Fruit fly (Drosophila melanogaster) whole organism, embryonic: Measurements from ENCODE around the gene Cortactin.
A peak's percentile ranks its signal among the peaks of the same experiment; 100 is the strongest.

Source experiments
- ATbp ChIP-seq: fragments of 200-800 bp; sonication (Bioruptor generic); optimal IDR thresholded peaks from 2 replicates; lab custom pipeline; 2017; ENCODE audit warnings: missing biosample characterization, mild to moderate bottlenecking, missing genetic modification characterization, missing genetic modification reagents
- Aef1 ChIP-seq: fragments of 200-800 bp; sonication (Bioruptor generic); IDR thresholded peaks from 3 replicates; pipeline ENCODE4 v1.3.6; 2022; ENCODE audit warnings: missing biosample characterization, missing genetic modification characterization
- Atf-2 ChIP-seq: fragments of 200-800 bp; sonication (Bioruptor generic); optimal IDR thresholded peaks from 2 replicates; lab custom pipeline; 2016; ENCODE audit warnings: missing biosample characterization, missing genetic modification characterization
- CG10462 ChIP-seq: fragments of 200-800 bp; sonication (Bioruptor generic); optimal IDR thresholded peaks from 2 replicates; lab custom pipeline; 2016; ENCODE audit warnings: missing biosample characterization, missing genetic modification characterization
- CG11085 ChIP-seq: fragments of 200-800 bp; sonication (Bioruptor generic); IDR thresholded peaks from 2 replicates; pipeline ENCODE4 v1.3.6; 2022; ENCODE audit warnings: missing biosample characterization, missing genetic modification characterization
- CG12155 ChIP-seq: fragments of 200-800 bp; sonication (Bioruptor generic); optimal IDR thresholded peaks from 3 replicates; lab custom pipeline; 2016; ENCODE audit warnings: missing biosample characterization, missing genetic modification characterization
- CG14710 ChIP-seq: fragments of 200-800 bp; sonication (Bioruptor generic); optimal IDR thresholded peaks from 3 replicates; lab custom pipeline; 2019; ENCODE audit warnings: missing biosample characterization, mild to moderate bottlenecking, missing genetic modification characterization, moderate library complexity
- CG17829 ChIP-seq: fragments of 200-800 bp; optimal IDR thresholded peaks from 2 replicates; lab custom pipeline; 2019; ENCODE audit warnings: missing biosample characterization, mild to moderate bottlenecking, missing genetic modification characterization, moderate library complexity
- CG3281 ChIP-seq: fragments of 200-800 bp; sonication (Bioruptor generic); optimal IDR thresholded peaks from 3 replicates; lab custom pipeline; 2017; ENCODE audit warnings: missing biosample characterization, mild to moderate bottlenecking, missing genetic modification characterization
- CG3726 ChIP-seq: fragments of 200-800 bp; sonication (Bioruptor generic); IDR thresholded peaks from 3 replicates; pipeline ENCODE4, ENCODE4 v1.3.6; 2022; ENCODE audit warnings: missing biosample characterization, missing genetic modification characterization
- CG3847 ChIP-seq: fragments of 200-800 bp; sonication (Bioruptor generic); IDR thresholded peaks from 2 replicates; pipeline ENCODE4 v1.3.6; 2022; ENCODE audit warnings: missing biosample characterization, missing genetic modification characterization
- CG3995 ChIP-seq: fragments of 200-800 bp; sonication (Bioruptor generic); optimal IDR thresholded peaks from 3 replicates; lab custom pipeline; 2016; ENCODE audit warnings: missing biosample characterization, missing genetic modification characterization
- CG7556 ChIP-seq: fragments of 200-800 bp; sonication (Bioruptor generic); optimal IDR thresholded peaks from 2 replicates; lab custom pipeline; 2017; ENCODE audit warnings: missing biosample characterization, mild to moderate bottlenecking, missing genetic modification characterization
- CG8089 ChIP-seq: fragments of 200-800 bp; sonication (Bioruptor generic); optimal IDR thresholded peaks from 3 replicates; lab custom pipeline; 2016; ENCODE audit warnings: missing biosample characterization, missing genetic modification characterization
- CG8478 ChIP-seq: fragments of >200 bp; optimal IDR thresholded peaks from 2 replicates; lab custom pipeline; 2018
- CG9727 ChIP-seq: fragments of 200-800 bp; sonication (Bioruptor generic); optimal IDR thresholded peaks from 3 replicates; lab custom pipeline; 2017; ENCODE audit warnings: missing biosample characterization, mild to moderate bottlenecking, missing genetic modification characterization
- Dref ChIP-seq: fragments of 200-800 bp; sonication (Bioruptor generic); IDR thresholded peaks from 2 replicates; pipeline ENCODE4 v1.3.6; 2022; ENCODE audit warnings: missing biosample characterization, missing genetic modification characterization
- ERR ChIP-seq: fragments of 200-800 bp; sonication (Bioruptor generic); optimal IDR thresholded peaks from 2 replicates; lab custom pipeline; 2016; ENCODE audit warnings: missing biosample characterization, missing genetic modification characterization
- Fer1 ChIP-seq: fragments of 200-800 bp; sonication (Bioruptor generic); optimal IDR thresholded peaks from 2 replicates; lab custom pipeline; 2017; ENCODE audit warnings: missing biosample characterization, mild to moderate bottlenecking, missing genetic modification characterization
- Lpt ChIP-seq: fragments of >200 bp; optimal IDR thresholded peaks from 2 replicates; lab custom pipeline; 2018; ENCODE audit warnings: missing biosample characterization, missing genetic modification characterization
- Myb ChIP-seq: fragments of 200-800 bp; sonication (Bioruptor generic); optimal IDR thresholded peaks from 2 replicates; lab custom pipeline; 2016; ENCODE audit warnings: missing biosample characterization, missing genetic modification characterization
- Neu2 ChIP-seq: fragments of 200-800 bp; sonication (Bioruptor generic); optimal IDR thresholded peaks from 3 replicates; lab custom pipeline; 2016; ENCODE audit warnings: missing biosample characterization, missing genetic modification characterization, borderline replicate concordance
- Ptx1 ChIP-seq: fragments of 200-800 bp; sonication (Bioruptor generic); IDR thresholded peaks from 2 replicates; pipeline ENCODE4 v1.3.6; 2022; ENCODE audit warnings: missing biosample characterization, missing genetic modification characterization
- Xrp1 ChIP-seq: fragments of 200-800 bp; sonication (Bioruptor generic); IDR thresholded peaks from 2 replicates; pipeline ENCODE4 v1.3.6; 2022; ENCODE audit warnings: missing biosample characterization, missing genetic modification characterization
- ara ChIP-seq: fragments of 200-800 bp; sonication (Bioruptor generic); IDR thresholded peaks from 2 replicates; pipeline ENCODE4 v1.3.6; 2022; ENCODE audit warnings: missing biosample characterization, missing genetic modification characterization
- ase ChIP-seq: fragments of 200-800 bp; sonication (Bioruptor generic); IDR thresholded peaks from 3 replicates; pipeline ENCODE4 v1.3.6; 2022; ENCODE audit warnings: missing biosample characterization, missing genetic modification characterization
- danr ChIP-seq: fragments of 200-800 bp; sonication (Bioruptor generic); IDR thresholded peaks from 2 replicates; pipeline ENCODE4 v1.3.6; 2022; ENCODE audit warnings: missing biosample characterization, missing genetic modification characterization
- eyg ChIP-seq: fragments of 200-800 bp; sonication (Bioruptor generic); optimal IDR thresholded peaks from 3 replicates; lab custom pipeline; 2016; ENCODE audit warnings: missing biosample characterization, missing genetic modification characterization
- fd102C ChIP-seq: fragments of 200-800 bp; sonication (Bioruptor generic); optimal IDR thresholded peaks from 2 replicates; lab custom pipeline; 2018; ENCODE audit warnings: missing biosample characterization, mild to moderate bottlenecking, missing genetic modification characterization, moderate library complexity
- gfzf ChIP-seq: fragments of 200-800 bp; sonication (Bioruptor generic); optimal IDR thresholded peaks from 2 replicates; lab custom pipeline; 2016; ENCODE audit warnings: missing biosample characterization, mild to moderate bottlenecking, missing genetic modification characterization, moderate library complexity
- her ChIP-seq: fragments of 200-800 bp; sonication (Bioruptor generic); optimal IDR thresholded peaks from 2 replicates; lab custom pipeline; 2016; ENCODE audit warnings: missing biosample characterization, missing genetic modification characterization
- knrl ChIP-seq: fragments of 200-800 bp; sonication (Bioruptor generic); IDR thresholded peaks from 3 replicates; pipeline ENCODE4 v1.3.6; 2022; ENCODE audit warnings: missing biosample characterization, missing genetic modification characterization; ENCODE audit not compliant: partially characterized antibody
- lola ChIP-seq, 3 experiments: fragments of >200 bp in 2 of 3; fragments of 200-800 bp in 1 of 3; sonication (Bioruptor generic) in 1 of 3; optimal IDR thresholded peaks; 2 replicates each; lab custom pipeline; 2017 to 2019; ENCODE audit warnings: missing biosample characterization in 3 of 3, missing genetic modification characterization in 3 of 3, mild to moderate bottlenecking in 1 of 3, moderate library complexity in 1 of 3
- lov ChIP-seq, 2 experiments: fragments of 200-800 bp in 1 of 2; fragments of >200 bp in 1 of 2; sonication (Bioruptor generic) in 1 of 2; IDR thresholded peaks in 1 of 2; optimal IDR thresholded peaks in 1 of 2; 2 replicates in 1 of 2; 3 replicates in 1 of 2; pipeline versions ENCODE4 v1.3.6 to Lab custom; 2017 to 2022; ENCODE audit warnings: missing biosample characterization in 1 of 2, missing genetic modification characterization in 1 of 2
- oc ChIP-seq: fragments of 200-800 bp; sonication (Bioruptor generic); optimal IDR thresholded peaks from 2 replicates; lab custom pipeline; 2018; ENCODE audit warnings: missing biosample characterization, mild to moderate bottlenecking, missing genetic modification characterization, moderate library complexity
- pho ChIP-seq: fragments of 200-800 bp; sonication (Bioruptor generic); optimal IDR thresholded peaks from 2 replicates; lab custom pipeline; 2016; ENCODE audit warnings: missing biosample characterization, missing genetic modification characterization
- row ChIP-seq: fragments of 200-800 bp; sonication (Bioruptor generic); IDR thresholded peaks from 3 replicates; pipeline ENCODE4 v1.3.6; 2022; ENCODE audit warnings: missing biosample characterization, missing genetic modification characterization
- salm ChIP-seq: fragments of 200-800 bp; sonication (Bioruptor generic); optimal IDR thresholded peaks from 2 replicates; lab custom pipeline; 2018; ENCODE audit warnings: missing biosample characterization, mild to moderate bottlenecking, missing genetic modification characterization
- sc ChIP-seq, 3 experiments: fragments of >200 bp in 2 of 3; fragments of 200-800 bp in 1 of 3; sonication (Bioruptor generic) in 1 of 3; optimal IDR thresholded peaks; 2 replicates in 2 of 3; 3 replicates in 1 of 3; lab custom pipeline; 2017; ENCODE audit warnings: mild to moderate bottlenecking in 1 of 3, missing biosample characterization in 1 of 3, missing genetic modification characterization in 1 of 3, missing genetic modification reagents in 1 of 3
- schlank ChIP-seq: fragments of 200-800 bp; sonication (Bioruptor generic); optimal IDR thresholded peaks from 2 replicates; lab custom pipeline; 2018; ENCODE audit warnings: missing biosample characterization, mild to moderate bottlenecking, missing genetic modification characterization
- tio ChIP-seq: fragments of 200-800 bp; sonication (Bioruptor generic); optimal IDR thresholded peaks from 2 replicates; lab custom pipeline; 2017; ENCODE audit warnings: missing biosample characterization, missing genetic modification characterization, inconsistent platforms
- tna ChIP-seq: fragments of 200-800 bp; sonication (Bioruptor generic); IDR thresholded peaks from 2 replicates; pipeline ENCODE4 v1.3.6; 2022; ENCODE audit warnings: missing biosample characterization, missing genetic modification characterization; ENCODE audit not compliant: partially characterized antibody

Gene Cortactin

dm6 chr3R:21112742-21113465, 48.6 kb upstream of the Cortactin start (continued):
- TF ChIP-seq Atf-2 (GFP tag; lab: Kevin White, UChicago): peak; percentile 90
- peak in 1 of 3 experiments; percentile 73 for TF ChIP-seq lola (GFP tag; optimal IDR thresholded peaks at IDR 0.05; lab: Kevin White, UChicago)
- TF ChIP-seq Ptx1 (GFP tag; lab: Robert Waterston, UW): peak; percentile 86
- TF ChIP-seq Myb (GFP tag; lab: Kevin White, UChicago): peak; percentile 77
- TF ChIP-seq ATbp: peak; percentile 94
- TF ChIP-seq danr: peak; percentile 64
- peak; percentile 74 for TF ChIP-seq CG10462 (GFP tag; lab: Kevin White, UChicago)
- TF ChIP-seq pho (GFP tag; lab: Kevin White, UChicago): peak; percentile 86
- peak; percentile 78 for TF ChIP-seq CG3847
- TF ChIP-seq her (GFP tag; lab: Kevin White, UChicago): peak; percentile 90
- 0 out of 2 replicates have a peak, but pooled peaks have one; percentile 7 for TF ChIP-seq tna
- TF ChIP-seq CG9727 (GFP tag; lab: Kevin White, UChicago): peak; percentile 81
- peak; percentile 57; the same call in 1 of the 2 replicates for TF ChIP-seq CG11085 (GFP tag; lab: Robert Waterston, UW)
- TF ChIP-seq CG3281 (GFP tag; lab: Kevin White, UChicago): peak; percentile 85
- peak; percentile 79 for TF ChIP-seq Aef1 (GFP tag; lab: Robert Waterston, UW)
- no peak for TF ChIP-seq knrl (GFP tag; lab: Robert Waterston, UW)
- peak; percentile 79 for TF ChIP-seq CG12155 (GFP tag; lab: Kevin White, UChicago)
- TF ChIP-seq schlank (tag; lab: Kevin White, UChicago): peak; percentile 72
- TF ChIP-seq Xrp1: peak; percentile 91
- peak; percentile 85 for TF ChIP-seq CG8089 (GFP tag; lab: Kevin White, UChicago)
- TF ChIP-seq ERR (GFP tag; lab: Kevin White, UChicago): peak; percentile 77
- TF ChIP-seq oc (tag; lab: Kevin White, UChicago): peak; percentile 91
- TF ChIP-seq sc (optimal IDR thresholded peaks at IDR 0.05; lab: Kevin White, UChicago): no peak
- peak; percentile 72 for TF ChIP-seq sc (GFP tag; optimal IDR thresholded peaks at IDR 0.05; lab: Kevin White, UChicago)
- peak; percentile 78 for TF ChIP-seq salm
- peak; percentile 78 for TF ChIP-seq CG14710
- no peak for TF ChIP-seq gfzf (GFP tag; lab: Kevin White, UChicago)
- peak; percentile 88 for TF ChIP-seq row (GFP tag; lab: Robert Waterston, UW)
- peak; percentile 86 for TF ChIP-seq ase (GFP tag; lab: Robert Waterston, UW)
- peak; percentile 27 for TF ChIP-seq Neu2
- TF ChIP-seq Dref (GFP tag; lab: Robert Waterston, UW): no peak
- peak; percentile 86 for TF ChIP-seq eyg (GFP tag; lab: Kevin White, UChicago)
- peak; percentile 85 for TF ChIP-seq CG7556 (GFP tag; lab: Kevin White, UChicago)
- TF ChIP-seq ara (GFP tag; lab: Robert Waterston, UW): peak; percentile 85
- TF ChIP-seq CG3726 (GFP tag; lab: Robert Waterston, UW): peak; percentile 74; the same call in 1 of the 3 replicates
- TF ChIP-seq tio (GFP tag; lab: Kevin White, UChicago): peak; percentile 84
- TF ChIP-seq CG3995 (GFP tag; lab: Kevin White, UChicago): peak; percentile 39
- no peak for TF ChIP-seq CG8478 (lab: Kevin White, UChicago)
- peak; percentile 91 for TF ChIP-seq Fer1 (GFP tag; lab: Kevin White, UChicago)
- TF ChIP-seq Lpt (GFP tag; lab: Kevin White, UChicago): no peak
- peak; percentile 78 for TF ChIP-seq fd102C (GFP tag; lab: Kevin White, UChicago)
- TF ChIP-seq CG17829 (tag; lab: Kevin White, UChicago): peak; percentile 87
- TF ChIP-seq lov (optimal IDR thresholded peaks at IDR 0.05; lab: Kevin White, UChicago): no peak
- peak; percentile 55; the same call in 1 of the 3 replicates for TF ChIP-seq lov (GFP tag; IDR thresholded peaks at IDR 0.05; lab: Robert Waterston, UW)
